Fruit fly (Drosophila melanogaster) whole organism, embryonic: Measurements from ENCODE around the gene Gale.

Experiments
- Aef1 ChIP-seq: fragments of 200-800 bp; sonication (Bioruptor generic); IDR thresholded peaks from 3 replicates; pipeline ENCODE4 v1.3.6; 2022; ENCODE audit warnings: missing biosample characterization, missing genetic modification characterization
- Atf3 ChIP-seq: fragments of 200-800 bp; sonication (Bioruptor generic); optimal IDR thresholded peaks from 3 replicates; lab custom pipeline; 2016; ENCODE audit warnings: missing biosample characterization, missing genetic modification characterization
- CG10366 ChIP-seq: fragments of 200-800 bp; sonication (Bioruptor generic); IDR thresholded peaks from 2 replicates; pipeline ENCODE4 v1.3.6; 2022; ENCODE audit warnings: missing biosample characterization, missing genetic modification characterization
- CG10543 ChIP-seq: fragments of 200-800 bp; sonication (Bioruptor generic); optimal IDR thresholded peaks from 3 replicates; lab custom pipeline; 2017; ENCODE audit warnings: missing biosample characterization, mild to moderate bottlenecking, missing genetic modification characterization, moderate library complexity
- CG12104 ChIP-seq: fragments of 200-800 bp; sonication (Bioruptor generic); optimal IDR thresholded peaks from 3 replicates; lab custom pipeline; 2016; ENCODE audit warnings: missing biosample characterization, missing genetic modification characterization
- CG12769 ChIP-seq: fragments of 200-800 bp; sonication (Bioruptor generic); optimal IDR thresholded peaks from 2 replicates; lab custom pipeline; 2019; ENCODE audit warnings: missing biosample characterization, mild to moderate bottlenecking, missing genetic modification characterization, moderate library complexity
- CG15696 ChIP-seq: fragments of 200-800 bp; sonication (Bioruptor generic); optimal IDR thresholded peaks from 2 replicates; lab custom pipeline; 2019; ENCODE audit warnings: missing biosample characterization, mild to moderate bottlenecking, missing genetic modification characterization, moderate library complexity
- CG18619 ChIP-seq: fragments of 200-800 bp; sonication (Bioruptor generic); optimal IDR thresholded peaks from 3 replicates; lab custom pipeline; 2017; ENCODE audit warnings: missing biosample characterization, mild to moderate bottlenecking, missing genetic modification characterization
- CG31441 ChIP-seq: fragments of 200-800 bp; sonication (Bioruptor generic); IDR thresholded peaks from 2 replicates; pipeline ENCODE4 v1.3.6; 2022; ENCODE audit warnings: missing biosample characterization, missing genetic modification characterization
- CG3281 ChIP-seq: fragments of 200-800 bp; sonication (Bioruptor generic); optimal IDR thresholded peaks from 3 replicates; lab custom pipeline; 2017; ENCODE audit warnings: missing biosample characterization, mild to moderate bottlenecking, missing genetic modification characterization
- CG4730 ChIP-seq: fragments of 200-800 bp; sonication (Bioruptor generic); IDR thresholded peaks from 2 replicates; pipeline ENCODE4 v1.3.6; 2022; ENCODE audit warnings: missing biosample characterization, missing genetic modification characterization
- CG6689 ChIP-seq: fragments of 200-800 bp; sonication (Bioruptor generic); IDR thresholded peaks from 2 replicates; pipeline ENCODE4 v1.3.6; 2022; ENCODE audit warnings: missing biosample characterization, missing genetic modification characterization
- CG6813 ChIP-seq: fragments of 200-800 bp; sonication (Bioruptor generic); optimal IDR thresholded peaks from 2 replicates; lab custom pipeline; 2017; ENCODE audit warnings: missing biosample characterization, missing genetic modification characterization, mild to moderate bottlenecking, moderate library complexity, missing genetic modification reagents
- CTCF ChIP-seq: fragments of 200-800 bp; sonication (Bioruptor generic); optimal IDR thresholded peaks from 2 replicates; lab custom pipeline; 2017; ENCODE audit warnings: missing biosample characterization, mild to moderate bottlenecking, missing genetic modification characterization, moderate library complexity
- CoRest ChIP-seq: fragments of 200-800 bp; sonication (Bioruptor generic); optimal IDR thresholded peaks from 3 replicates; lab custom pipeline; 2018; ENCODE audit warnings: missing biosample characterization, mild to moderate bottlenecking, missing genetic modification characterization, moderate library complexity
- CrebB ChIP-seq: fragments of 200-800 bp; sonication (Bioruptor generic); optimal IDR thresholded peaks from 3 replicates; lab custom pipeline; 2018; ENCODE audit warnings: missing biosample characterization, mild to moderate bottlenecking, missing genetic modification characterization
- Dad ChIP-seq: fragments of 200-800 bp; sonication (Bioruptor generic); optimal IDR thresholded peaks from 3 replicates; lab custom pipeline; 2016; ENCODE audit warnings: missing biosample characterization, missing genetic modification characterization
- Dll ChIP-seq: fragments of 200-800 bp; sonication (Bioruptor generic); IDR thresholded peaks from 4 replicates; pipeline ENCODE4 v1.3.6; 2022; ENCODE audit warnings: missing biosample characterization, missing genetic modification characterization; ENCODE audit not compliant: partially characterized antibody
- Eip74EF ChIP-seq, 2 experiments: fragments of 200-800 bp in 1 of 2; fragments of >200 bp in 1 of 2; sonication (Bioruptor generic) in 1 of 2; optimal IDR thresholded peaks; 2 replicates each; lab custom pipeline; 2017 to 2019; ENCODE audit warnings: missing biosample characterization in 2 of 2, missing genetic modification characterization in 2 of 2, mild to moderate bottlenecking in 1 of 2, moderate library complexity in 1 of 2
- Ets97D ChIP-seq: fragments of 200-800 bp; sonication (Bioruptor generic); optimal IDR thresholded peaks from 3 replicates; lab custom pipeline; 2016; ENCODE audit warnings: missing biosample characterization, missing genetic modification characterization
- Fer1 ChIP-seq: fragments of 200-800 bp; sonication (Bioruptor generic); optimal IDR thresholded peaks from 2 replicates; lab custom pipeline; 2017; ENCODE audit warnings: missing biosample characterization, mild to moderate bottlenecking, missing genetic modification characterization
- Gsc ChIP-seq: fragments of 200-800 bp; sonication (Bioruptor generic); IDR thresholded peaks from 2 replicates; pipeline ENCODE4 v1.3.6; 2022; ENCODE audit warnings: missing biosample characterization, missing genetic modification characterization
- HLHmδ ChIP-seq: fragments of 200-800 bp; sonication (Bioruptor generic); optimal IDR thresholded peaks from 2 replicates; lab custom pipeline; 2018; ENCODE audit warnings: missing biosample characterization, mild to moderate bottlenecking, missing genetic modification characterization, moderate library complexity
- NC2α ChIP-seq: fragments of 200-800 bp; sonication (Bioruptor generic); optimal IDR thresholded peaks from 2 replicates; lab custom pipeline; 2016; ENCODE audit warnings: missing biosample characterization, missing genetic modification characterization
- NC2β ChIP-seq: fragments of 200-800 bp; sonication (Bioruptor generic); optimal IDR thresholded peaks from 2 replicates; lab custom pipeline; 2016; ENCODE audit warnings: missing biosample characterization, missing genetic modification characterization
- NfI ChIP-seq: fragments of 200-800 bp; sonication (Bioruptor generic); optimal IDR thresholded peaks from 3 replicates; lab custom pipeline; 2018; ENCODE audit warnings: missing biosample characterization, mild to moderate bottlenecking, missing genetic modification characterization, moderate library complexity
- Spps ChIP-seq: fragments of 200-800 bp; sonication (Bioruptor generic); optimal IDR thresholded peaks from 2 replicates; lab custom pipeline; 2018; ENCODE audit warnings: missing biosample characterization, mild to moderate bottlenecking, missing genetic modification characterization
- ase ChIP-seq: fragments of 200-800 bp; sonication (Bioruptor generic); IDR thresholded peaks from 3 replicates; pipeline ENCODE4 v1.3.6; 2022; ENCODE audit warnings: missing biosample characterization, missing genetic modification characterization
- cato ChIP-seq: fragments of 200-800 bp; sonication (Bioruptor generic); optimal IDR thresholded peaks from 2 replicates; lab custom pipeline; 2016; ENCODE audit warnings: missing biosample characterization, missing genetic modification characterization, borderline replicate concordance
- crol ChIP-seq: fragments of 200-800 bp; sonication (Bioruptor generic); IDR thresholded peaks from 2 replicates; pipeline ENCODE4 v1.3.6; 2022; ENCODE audit warnings: missing biosample characterization, missing genetic modification characterization
- dimm ChIP-seq: fragments of 200-800 bp; sonication (Bioruptor generic); IDR thresholded peaks from 2 replicates; pipeline ENCODE4 v1.3.6; 2022; ENCODE audit warnings: missing biosample characterization, missing genetic modification characterization
- dpn ChIP-seq, 2 experiments: fragments of 200-800 bp; sonication (Bioruptor generic); optimal IDR thresholded peaks; 3 replicates each; lab custom pipeline; 2016; ENCODE audit warnings: missing biosample characterization in 2 of 2, missing genetic modification characterization in 2 of 2
- fru ChIP-seq: fragments of >200 bp; optimal IDR thresholded peaks from 2 replicates; lab custom pipeline; 2017
- gce ChIP-seq: fragments of 200-800 bp; sonication (Bioruptor generic); IDR thresholded peaks from 3 replicates; pipeline ENCODE4 v1.3.6; 2022; ENCODE audit warnings: missing biosample characterization, missing genetic modification characterization
- kni ChIP-seq: fragments of 200-800 bp; sonication (Bioruptor generic); optimal IDR thresholded peaks from 3 replicates; lab custom pipeline; 2017; ENCODE audit warnings: mild to moderate bottlenecking, missing biosample characterization, missing genetic modification reagents, missing genetic modification characterization
- lola ChIP-seq, 3 experiments: fragments of >200 bp in 2 of 3; fragments of 200-800 bp in 1 of 3; sonication (Bioruptor generic) in 1 of 3; optimal IDR thresholded peaks; 2 replicates each; lab custom pipeline; 2017 to 2019; ENCODE audit warnings: missing biosample characterization in 3 of 3, missing genetic modification characterization in 3 of 3, mild to moderate bottlenecking in 1 of 3, moderate library complexity in 1 of 3
- luna ChIP-seq: fragments of 200-800 bp; sonication (Bioruptor generic); optimal IDR thresholded peaks from 2 replicates; lab custom pipeline; 2016; ENCODE audit warnings: missing biosample characterization, missing genetic modification characterization
- mirr ChIP-seq: fragments of 200-800 bp; sonication (Bioruptor generic); optimal IDR thresholded peaks from 3 replicates; lab custom pipeline; 2018; ENCODE audit warnings: missing biosample characterization, mild to moderate bottlenecking, missing genetic modification characterization
- nau ChIP-seq: fragments of 200-800 bp; sonication (Bioruptor generic); optimal IDR thresholded peaks from 3 replicates; lab custom pipeline; 2017; ENCODE audit warnings: missing biosample characterization, mild to moderate bottlenecking, missing genetic modification characterization, missing genetic modification reagents
- row ChIP-seq: fragments of 200-800 bp; sonication (Bioruptor generic); IDR thresholded peaks from 3 replicates; pipeline ENCODE4 v1.3.6; 2022; ENCODE audit warnings: missing biosample characterization, missing genetic modification characterization
- sc ChIP-seq, 3 experiments: fragments of >200 bp in 2 of 3; fragments of 200-800 bp in 1 of 3; sonication (Bioruptor generic) in 1 of 3; optimal IDR thresholded peaks; 2 replicates in 2 of 3; 3 replicates in 1 of 3; lab custom pipeline; 2017; ENCODE audit warnings: mild to moderate bottlenecking in 1 of 3, missing biosample characterization in 1 of 3, missing genetic modification characterization in 1 of 3, missing genetic modification reagents in 1 of 3
- schlank ChIP-seq: fragments of 200-800 bp; sonication (Bioruptor generic); optimal IDR thresholded peaks from 2 replicates; lab custom pipeline; 2018; ENCODE audit warnings: missing biosample characterization, mild to moderate bottlenecking, missing genetic modification characterization
- sd ChIP-seq: fragments of 200-800 bp; sonication (Bioruptor generic); optimal IDR thresholded peaks from 3 replicates; lab custom pipeline; 2018; ENCODE audit warnings: missing biosample characterization, mild to moderate bottlenecking, missing genetic modification characterization, moderate library complexity
- shn ChIP-seq: fragments of 200-800 bp; sonication (Bioruptor generic); optimal IDR thresholded peaks from 3 replicates; lab custom pipeline; 2016; ENCODE audit warnings: missing biosample characterization, missing genetic modification characterization
- ssp ChIP-seq: fragments of 200-800 bp; sonication (Bioruptor generic); IDR thresholded peaks from 2 replicates; pipeline ENCODE4 v1.3.6; 2022; ENCODE audit warnings: missing biosample characterization, missing genetic modification characterization
- stwl ChIP-seq: fragments of 200-800 bp; sonication (Bioruptor generic); optimal IDR thresholded peaks from 3 replicates; lab custom pipeline; 2018; ENCODE audit warnings: missing biosample characterization, mild to moderate bottlenecking, missing genetic modification characterization, moderate library complexity
- toy ChIP-seq: fragments of 200-800 bp; sonication (Bioruptor generic); IDR thresholded peaks from 2 replicates; pipeline ENCODE4 v1.3.6; 2022; ENCODE audit warnings: missing biosample characterization, missing genetic modification characterization
- yki ChIP-seq: fragments of >200 bp; optimal IDR thresholded peaks from 3 replicates; lab custom pipeline; 2018
- zen2 ChIP-seq: fragments of 200-800 bp; sonication (Bioruptor generic); IDR thresholded peaks from 3 replicates; pipeline ENCODE4 v1.3.6; 2022; ENCODE audit warnings: missing biosample characterization, missing genetic modification characterization; ENCODE audit not compliant: partially characterized antibody

Gene Gale

dm6 chr3L:626498-627369 is 21.6 kb upstream of the Gale start (continued):
- no peak for TF ChIP-seq Ets97D
- TF ChIP-seq CG12104 = no peak
- TF ChIP-seq Fer1 (GFP tag; lab: Kevin White, UChicago) = no peak
- TF ChIP-seq Eip74EF (GFP tag; optimal IDR thresholded peaks at IDR 0.05; lab: Kevin White, UChicago) = no peak
- peak; percentile 57 for TF ChIP-seq CG3281
- TF ChIP-seq NC2β (GFP tag; lab: Kevin White, UChicago) = no peak
- peak; percentile 39 to 40 for TF ChIP-seq dpn (GFP tag; optimal IDR thresholded peaks at IDR 0.05; lab: Kevin White, UChicago)
- no peak for TF ChIP-seq Dll
- TF ChIP-seq CTCF (GFP tag; lab: Kevin White, UChicago) = no peak
- no peak for TF ChIP-seq zen2 (GFP tag; lab: Robert Waterston, UW)
- peak; percentile 97 for TF ChIP-seq CG12769
- TF ChIP-seq luna (GFP tag; lab: Kevin White, UChicago) = no peak
- no peak for TF ChIP-seq toy
- TF ChIP-seq Spps = no peak
- peak; percentile 4 for TF ChIP-seq shn (GFP tag; lab: Kevin White, UChicago)
- TF ChIP-seq mirr (GFP tag; lab: Kevin White, UChicago) = peak; percentile 63
- TF ChIP-seq HLHmδ (GFP tag; lab: Kevin White, UChicago) = peak; percentile 47
- TF ChIP-seq gce (GFP tag; lab: Robert Waterston, UW) = no peak
- TF ChIP-seq CG31441 (GFP tag; lab: Robert Waterston, UW) = no peak
- TF ChIP-seq lola (GFP tag; optimal IDR thresholded peaks at IDR 0.05; lab: Kevin White, UChicago) = peak in 2 of 3 experiments; percentile 15 to 56
- TF ChIP-seq CG18619 (GFP tag; lab: Kevin White, UChicago) = peak; percentile 35
- TF ChIP-seq NfI (GFP tag; lab: Kevin White, UChicago) = peak; percentile 42
- TF ChIP-seq CoRest (tag; lab: Kevin White, UChicago) = peak; percentile 47
- no peak for TF ChIP-seq NC2α
- peak; percentile 27 for TF ChIP-seq schlank (tag; lab: Kevin White, UChicago)
- no peak for TF ChIP-seq Dad (GFP tag; lab: Kevin White, UChicago)
- peak; percentile 5 for TF ChIP-seq Atf3 (GFP tag; lab: Kevin White, UChicago)
- peak; percentile 90 for TF ChIP-seq crol (GFP tag; lab: Robert Waterston, UW)
- TF ChIP-seq stwl (tag; lab: Kevin White, UChicago) = no peak
- TF ChIP-seq CG10543 = peak; percentile 82
- no peak for TF ChIP-seq CrebB
- no peak for TF ChIP-seq nau (GFP tag; lab: Kevin White, UChicago)
- TF ChIP-seq yki (lab: Kevin White, UChicago) = no peak
- no peak for TF ChIP-seq CG6813 (GFP tag; lab: Kevin White, UChicago)
- TF ChIP-seq CG15696 (tag; lab: Kevin White, UChicago) = no peak
- TF ChIP-seq Aef1 (GFP tag; lab: Robert Waterston, UW) = peak; percentile 78
- peak; percentile 34; the same call in 1 of the 2 replicates for TF ChIP-seq CG4730 (GFP tag; lab: Robert Waterston, UW)
- peak; percentile 37; the same call in 1 of the 2 replicates for TF ChIP-seq ssp (GFP tag; lab: Robert Waterston, UW)
- TF ChIP-seq sc (optimal IDR thresholded peaks at IDR 0.05; lab: Kevin White, UChicago) = no peak
- TF ChIP-seq sc (GFP tag; optimal IDR thresholded peaks at IDR 0.05; lab: Kevin White, UChicago) = peak; percentile 11
- no peak for TF ChIP-seq cato (GFP tag; lab: Kevin White, UChicago)
- TF ChIP-seq sd (tag; lab: Kevin White, UChicago) = peak; percentile 96
- TF ChIP-seq CG6689 = peak; percentile 75
- peak; percentile 81 for TF ChIP-seq row (GFP tag; lab: Robert Waterston, UW)
- no peak for TF ChIP-seq dimm (GFP tag; lab: Robert Waterston, UW)
- 0 out of 3 replicates have a peak, but pooled peaks have one; percentile 61 for TF ChIP-seq ase (GFP tag; lab: Robert Waterston, UW)
- TF ChIP-seq Gsc (GFP tag; lab: Robert Waterston, UW) = no peak
- peak; percentile 49 for TF ChIP-seq CG10366 (GFP tag; lab: Robert Waterston, UW)
- peak; percentile 92 for TF ChIP-seq kni (GFP tag; lab: Kevin White, UChicago)
- no peak for TF ChIP-seq fru (lab: Kevin White, UChicago)
